Fruit fly (Drosophila melanogaster) whole organism, embryonic: ENCODE results near the gene CG14085.
A peak's percentile ranks its signal among the peaks of the same experiment; 100 is the strongest.

Experiments used
- CG10147 ChIP-seq: fragments of 200-800 bp; sonication (Bioruptor generic); optimal IDR thresholded peaks from 2 replicates; lab custom pipeline; 2019; ENCODE audit warnings: missing biosample characterization, mild to moderate bottlenecking, missing genetic modification characterization, moderate library complexity
- CG10462 ChIP-seq: fragments of 200-800 bp; sonication (Bioruptor generic); optimal IDR thresholded peaks from 2 replicates; lab custom pipeline; 2016; ENCODE audit warnings: missing biosample characterization, missing genetic modification characterization
- CG12071 ChIP-seq: fragments of 200-800 bp; sonication (Bioruptor generic); optimal IDR thresholded peaks from 3 replicates; lab custom pipeline; 2018; ENCODE audit warnings: missing biosample characterization, mild to moderate bottlenecking, missing genetic modification characterization
- CG12155 ChIP-seq: fragments of 200-800 bp; sonication (Bioruptor generic); optimal IDR thresholded peaks from 3 replicates; lab custom pipeline; 2016; ENCODE audit warnings: missing biosample characterization, missing genetic modification characterization
- CG12299 ChIP-seq: fragments of 200-800 bp; sonication (Bioruptor generic); optimal IDR thresholded peaks from 2 replicates; lab custom pipeline; 2018; ENCODE audit warnings: missing biosample characterization, mild to moderate bottlenecking, missing genetic modification characterization
- CG13775 ChIP-seq: fragments of 200-800 bp; sonication (Bioruptor generic); optimal IDR thresholded peaks from 3 replicates; lab custom pipeline; 2017; ENCODE audit warnings: missing biosample characterization, mild to moderate bottlenecking, missing genetic modification characterization
- CG14860 ChIP-seq: fragments of 200-800 bp; sonication (Bioruptor generic); IDR thresholded peaks from 3 replicates; pipeline ENCODE4 v1.3.6; 2022; ENCODE audit warnings: missing biosample characterization, missing genetic modification characterization; ENCODE audit not compliant: partially characterized antibody
- CG14965 ChIP-seq: fragments of 200-800 bp; sonication (Bioruptor generic); optimal IDR thresholded peaks from 2 replicates; lab custom pipeline; 2016; ENCODE audit warnings: missing biosample characterization, missing genetic modification characterization, borderline replicate concordance
- CG17361 ChIP-seq: fragments of 200-800 bp; sonication (Bioruptor generic); IDR thresholded peaks from 3 replicates; pipeline ENCODE4 v1.3.6; 2022; ENCODE audit warnings: missing biosample characterization, missing genetic modification characterization
- CG3065 ChIP-seq: fragments of 200-800 bp; sonication (Bioruptor generic); optimal IDR thresholded peaks from 2 replicates; lab custom pipeline; 2016; ENCODE audit warnings: missing biosample characterization, missing genetic modification characterization
- CG31224 ChIP-seq: fragments of 200-800 bp; sonication (Bioruptor generic); IDR thresholded peaks from 2 replicates; pipeline ENCODE4 v1.3.6; 2022; ENCODE audit warnings: missing biosample characterization, missing genetic modification characterization
- CG3281 ChIP-seq: fragments of 200-800 bp; sonication (Bioruptor generic); optimal IDR thresholded peaks from 3 replicates; lab custom pipeline; 2017; ENCODE audit warnings: missing biosample characterization, mild to moderate bottlenecking, missing genetic modification characterization
- CG34376 ChIP-seq: fragments of 200-800 bp; sonication (Bioruptor generic); optimal IDR thresholded peaks from 2 replicates; lab custom pipeline; 2018; ENCODE audit warnings: missing biosample characterization, mild to moderate bottlenecking, missing genetic modification characterization
- CG3726 ChIP-seq: fragments of 200-800 bp; sonication (Bioruptor generic); IDR thresholded peaks from 3 replicates; pipeline ENCODE4, ENCODE4 v1.3.6; 2022; ENCODE audit warnings: missing biosample characterization, missing genetic modification characterization
- CG42726 ChIP-seq: fragments of 200-800 bp; sonication (Bioruptor generic); IDR thresholded peaks from 2 replicates; pipeline ENCODE4 v1.3.6; 2022; ENCODE audit warnings: missing biosample characterization, missing genetic modification characterization; ENCODE audit not compliant: partially characterized antibody
- CG8388 ChIP-seq: fragments of 200-800 bp; sonication (Bioruptor generic); optimal IDR thresholded peaks from 2 replicates; lab custom pipeline; 2019; ENCODE audit warnings: missing biosample characterization, mild to moderate bottlenecking, missing genetic modification characterization, moderate library complexity
- CG8944 ChIP-seq: fragments of 200-800 bp; sonication (Bioruptor generic); optimal IDR thresholded peaks from 3 replicates; lab custom pipeline; 2016; ENCODE audit warnings: missing biosample characterization, missing genetic modification characterization
- Doc2 ChIP-seq: fragments of 200-800 bp; sonication (Bioruptor generic); IDR thresholded peaks from 2 replicates; pipeline ENCODE4 v1.3.6; 2022; ENCODE audit warnings: missing biosample characterization, missing genetic modification characterization
- Gsc ChIP-seq: fragments of 200-800 bp; sonication (Bioruptor generic); IDR thresholded peaks from 2 replicates; pipeline ENCODE4 v1.3.6; 2022; ENCODE audit warnings: missing biosample characterization, missing genetic modification characterization
- Hmr ChIP-seq: fragments of 200-800 bp; sonication (Bioruptor generic); optimal IDR thresholded peaks from 3 replicates; lab custom pipeline; 2017; ENCODE audit warnings: mild to moderate bottlenecking, missing biosample characterization, missing genetic modification reagents, missing genetic modification characterization
- Max ChIP-seq: fragments of 200-800 bp; sonication (Bioruptor generic); optimal IDR thresholded peaks from 2 replicates; lab custom pipeline; 2016; ENCODE audit warnings: missing biosample characterization, mild to moderate bottlenecking, missing genetic modification characterization
- Med ChIP-seq: fragments of 200-800 bp; sonication (Bioruptor generic); peaks from one replicate; lab custom pipeline; 2016; ENCODE audit warnings: missing biosample characterization, missing genetic modification characterization, mild to moderate bottlenecking, inconsistent platforms, moderate library complexity
- Neu2 ChIP-seq: fragments of 200-800 bp; sonication (Bioruptor generic); optimal IDR thresholded peaks from 3 replicates; lab custom pipeline; 2016; ENCODE audit warnings: missing biosample characterization, missing genetic modification characterization, borderline replicate concordance
- Nf-YA ChIP-seq: fragments of 200-800 bp; sonication (Bioruptor generic); IDR thresholded peaks from 2 replicates; pipeline ENCODE4 v1.3.6; 2022; ENCODE audit warnings: missing biosample characterization, missing genetic modification characterization
- Ptx1 ChIP-seq: fragments of 200-800 bp; sonication (Bioruptor generic); IDR thresholded peaks from 2 replicates; pipeline ENCODE4 v1.3.6; 2022; ENCODE audit warnings: missing biosample characterization, missing genetic modification characterization
- Sox102F ChIP-seq: fragments of 200-800 bp; sonication (Bioruptor generic); optimal IDR thresholded peaks from 2 replicates; lab custom pipeline; 2018; ENCODE audit warnings: missing biosample characterization, mild to moderate bottlenecking, missing genetic modification characterization, moderate library complexity
- Stat92E ChIP-seq, 3 experiments: fragments of >200 bp in 2 of 3; fragments of 200-800 bp in 1 of 3; sonication (Bioruptor generic) in 1 of 3; optimal IDR thresholded peaks; 2 replicates each; lab custom pipeline; 2017 to 2019; ENCODE audit warnings: missing biosample characterization in 3 of 3, missing genetic modification characterization in 3 of 3, mild to moderate bottlenecking in 1 of 3, moderate library complexity in 1 of 3
- Xbp1 ChIP-seq: fragments of 200-800 bp; sonication (Bioruptor generic); optimal IDR thresholded peaks from 3 replicates; lab custom pipeline; 2016; ENCODE audit warnings: missing biosample characterization, mild to moderate bottlenecking, missing genetic modification characterization
- ara ChIP-seq: fragments of 200-800 bp; sonication (Bioruptor generic); IDR thresholded peaks from 2 replicates; pipeline ENCODE4 v1.3.6; 2022; ENCODE audit warnings: missing biosample characterization, missing genetic modification characterization
- az2 ChIP-seq: fragments of 200-800 bp; sonication (Bioruptor generic); optimal IDR thresholded peaks from 3 replicates; lab custom pipeline; 2016; ENCODE audit warnings: missing biosample characterization, missing genetic modification characterization
- bab2 ChIP-seq: fragments of 200-800 bp; sonication (Bioruptor generic); optimal IDR thresholded peaks from 2 replicates; lab custom pipeline; 2016; ENCODE audit warnings: missing biosample characterization, missing genetic modification characterization
- br ChIP-seq: fragments of >200 bp; optimal IDR thresholded peaks from 2 replicates; lab custom pipeline; 2017
- cad ChIP-seq: fragments of >200 bp; optimal IDR thresholded peaks from 2 replicates; lab custom pipeline; 2017; ENCODE audit warnings: missing biosample characterization, missing genetic modification characterization
- chn ChIP-seq: fragments of 200-800 bp; sonication (Bioruptor generic); optimal IDR thresholded peaks from 2 replicates; lab custom pipeline; 2016; ENCODE audit warnings: missing biosample characterization, missing genetic modification characterization
- ci ChIP-seq: fragments of 200-800 bp; sonication (Bioruptor generic); IDR thresholded peaks from 3 replicates; pipeline ENCODE4 v1.3.6; 2022; ENCODE audit warnings: missing biosample characterization, missing genetic modification characterization
- crc ChIP-seq: fragments of 200-800 bp; sonication (Bioruptor generic); optimal IDR thresholded peaks from 2 replicates; lab custom pipeline; 2016; ENCODE audit warnings: missing biosample characterization, missing genetic modification characterization
- crp ChIP-seq, 2 experiments: fragments of 200-800 bp; sonication (Bioruptor generic); optimal IDR thresholded peaks; 2 replicates in 1 of 2; 3 replicates in 1 of 2; lab custom pipeline; 2017; ENCODE audit warnings: missing biosample characterization in 2 of 2, missing genetic modification characterization in 2 of 2, mild to moderate bottlenecking in 1 of 2, moderate library complexity in 1 of 2
- ems ChIP-seq: fragments of 200-800 bp; sonication (Bioruptor generic); optimal IDR thresholded peaks from 3 replicates; lab custom pipeline; 2016; ENCODE audit warnings: missing biosample characterization, missing genetic modification characterization
- eve ChIP-seq, 2 experiments: fragments of >200 bp; optimal IDR thresholded peaks; 2 replicates each; lab custom pipeline; 2017; ENCODE audit warnings: missing biosample characterization in 2 of 2, missing genetic modification characterization in 2 of 2
- fd3F ChIP-seq: fragments of 200-800 bp; sonication (Bioruptor generic); optimal IDR thresholded peaks from 2 replicates; lab custom pipeline; 2018; ENCODE audit warnings: missing biosample characterization, mild to moderate bottlenecking, missing genetic modification characterization, moderate library complexity
- gsb-n ChIP-seq: fragments of 200-800 bp; sonication (Bioruptor generic); optimal IDR thresholded peaks from 3 replicates; lab custom pipeline; 2018; ENCODE audit warnings: missing biosample characterization, mild to moderate bottlenecking, missing genetic modification characterization
- her ChIP-seq: fragments of 200-800 bp; sonication (Bioruptor generic); optimal IDR thresholded peaks from 2 replicates; lab custom pipeline; 2016; ENCODE audit warnings: missing biosample characterization, missing genetic modification characterization
- hth ChIP-seq: fragments of >200 bp; optimal IDR thresholded peaks from 2 replicates; lab custom pipeline; 2017; ENCODE audit warnings: inconsistent platforms
- jumu ChIP-seq: fragments of 200-800 bp; sonication (Bioruptor generic); optimal IDR thresholded peaks from 3 replicates; lab custom pipeline; 2016; ENCODE audit warnings: missing biosample characterization, missing genetic modification characterization
- mld ChIP-seq: fragments of 200-800 bp; sonication (Bioruptor generic); IDR thresholded peaks from 3 replicates; pipeline ENCODE4 v1.3.6; 2022; ENCODE audit warnings: missing biosample characterization, missing genetic modification characterization; ENCODE audit not compliant: partially characterized antibody
- seq ChIP-seq: fragments of 200-800 bp; sonication (Bioruptor generic); IDR thresholded peaks from 2 replicates; pipeline ENCODE4 v1.3.6; 2022; ENCODE audit warnings: missing biosample characterization, missing genetic modification characterization
- shn ChIP-seq: fragments of 200-800 bp; sonication (Bioruptor generic); optimal IDR thresholded peaks from 3 replicates; lab custom pipeline; 2016; ENCODE audit warnings: missing biosample characterization, missing genetic modification characterization
- slp2 ChIP-seq: fragments of 200-800 bp; sonication (Bioruptor generic); optimal IDR thresholded peaks from 2 replicates; lab custom pipeline; 2016; ENCODE audit warnings: missing biosample characterization, missing genetic modification characterization
- trem ChIP-seq: fragments of 200-800 bp; optimal IDR thresholded peaks from 3 replicates; lab custom pipeline; 2019; ENCODE audit warnings: missing biosample characterization, mild to moderate bottlenecking, missing genetic modification characterization, moderate library complexity
- twi ChIP-seq: fragments of 200-800 bp; optimal IDR thresholded peaks from 2 replicates; lab custom pipeline; 2019; ENCODE audit warnings: missing biosample characterization, mild to moderate bottlenecking, missing genetic modification characterization, moderate library complexity
- vfl ChIP-seq: fragments of 200-800 bp; sonication (Bioruptor generic); optimal IDR thresholded peaks from 2 replicates; lab custom pipeline; 2016; ENCODE audit warnings: missing biosample characterization, missing genetic modification characterization
- z ChIP-seq: fragments of 200-800 bp; sonication (Bioruptor generic); IDR thresholded peaks from 3 replicates; pipeline ENCODE4 v1.3.6; 2022; ENCODE audit warnings: missing biosample characterization, missing genetic modification characterization

The CG14085 gene

DNA sequence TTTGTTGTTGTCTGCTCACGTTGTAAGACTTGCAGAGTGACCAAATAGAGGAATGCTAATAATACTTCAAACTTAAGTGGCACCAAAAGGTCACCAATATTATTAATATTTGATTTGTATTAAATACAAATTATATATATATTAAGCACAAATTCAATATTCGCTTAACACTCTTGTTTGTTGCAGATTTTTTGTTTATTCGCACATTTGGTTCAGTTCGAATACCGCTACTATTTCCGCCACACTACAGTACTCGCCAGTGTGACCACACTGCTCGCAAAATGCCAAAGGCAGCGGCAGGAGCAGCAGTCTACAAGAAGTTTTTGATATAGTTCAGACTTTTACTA is 5.0 kb upstream of the CG14085 start, which contains the start of gene Max (continued):
- no peak for TF ChIP-seq eve (GFP tag; optimal IDR thresholded peaks at IDR 0.05; lab: Kevin White, UChicago)
- TF ChIP-seq CG34376 (GFP tag; lab: Kevin White, UChicago): peak; percentile 46
- TF ChIP-seq ara (GFP tag; lab: Robert Waterston, UW): peak; percentile 79
- TF ChIP-seq vfl (GFP tag; lab: Kevin White, UChicago): peak; percentile 25
- TF ChIP-seq chn (GFP tag; lab: Kevin White, UChicago): peak; percentile 14
- TF ChIP-seq Nf-YA (GFP tag; lab: Robert Waterston, UW): peak; percentile 52
- no peak for TF ChIP-seq CG42726 (GFP tag; lab: Robert Waterston, UW)
- peak; percentile 68 for TF ChIP-seq CG3281 (GFP tag; lab: Kevin White, UChicago)
- TF ChIP-seq shn (GFP tag; lab: Kevin White, UChicago): no peak
- no peak for TF ChIP-seq slp2 (GFP tag; lab: Kevin White, UChicago)
- no peak for TF ChIP-seq Stat92E (GFP tag; optimal IDR thresholded peaks at IDR 0.05; lab: Kevin White, UChicago)
- TF ChIP-seq Ptx1 (GFP tag; lab: Robert Waterston, UW): peak; percentile 67
- TF ChIP-seq ci (GFP tag; lab: Robert Waterston, UW): peak; percentile 87
- peak; percentile 59 for TF ChIP-seq CG17361 (GFP tag; lab: Robert Waterston, UW)
- TF ChIP-seq twi (tag; lab: Kevin White, UChicago): peak; percentile 53
- no peak for TF ChIP-seq her (GFP tag; lab: Kevin White, UChicago)
- peak; percentile 64 for TF ChIP-seq CG12155
- TF ChIP-seq Hmr (GFP tag; lab: Kevin White, UChicago): peak; percentile 75
- no peak for TF ChIP-seq br
- TF ChIP-seq Doc2 (GFP tag; lab: Robert Waterston, UW): no peak
- TF ChIP-seq CG13775: peak; percentile 75
- peak; percentile 54 for TF ChIP-seq fd3F
- peak; percentile 92 for TF ChIP-seq Max (GFP tag; lab: Kevin White, UChicago)
- TF ChIP-seq z (GFP tag; lab: Robert Waterston, UW): no peak
- TF ChIP-seq CG3726 (GFP tag; lab: Robert Waterston, UW): no peak
- peak; percentile 71 for TF ChIP-seq Sox102F (GFP tag; lab: Kevin White, UChicago)
- TF ChIP-seq seq: peak; percentile 57; the same call in 1 of the 2 replicates
- no peak for TF ChIP-seq hth (lab: Kevin White, UChicago)
- peak; percentile 58 for TF ChIP-seq CG8388 (GFP tag; lab: Kevin White, UChicago)
- TF ChIP-seq CG31224 (GFP tag; lab: Robert Waterston, UW): peak; percentile 47; the same call in 1 of the 2 replicates
- TF ChIP-seq cad (GFP tag; lab: Kevin White, UChicago): no peak
- no peak for TF ChIP-seq CG14860 (GFP tag; lab: Robert Waterston, UW)
- TF ChIP-seq bab2 (GFP tag; lab: Kevin White, UChicago): peak; percentile 35
- no peak for TF ChIP-seq mld
- TF ChIP-seq Neu2 (GFP tag; lab: Kevin White, UChicago): no peak
- peak; percentile 36 for TF ChIP-seq CG12071 (GFP tag; lab: Kevin White, UChicago)
- TF ChIP-seq CG10147 (GFP tag; lab: Kevin White, UChicago): no peak
- TF ChIP-seq CG12299 (tag; lab: Kevin White, UChicago): peak; percentile 61
- TF ChIP-seq trem (tag; lab: Kevin White, UChicago): peak; percentile 90
- peak; percentile 53 for TF ChIP-seq gsb-n (tag; lab: Kevin White, UChicago)
- no peak for TF ChIP-seq crc (GFP tag; lab: Kevin White, UChicago)
- peak; percentile 63 for TF ChIP-seq az2 (GFP tag; lab: Kevin White, UChicago)
- no peak for TF ChIP-seq Gsc (GFP tag; lab: Robert Waterston, UW)
- TF ChIP-seq CG3065 (GFP tag; lab: Kevin White, UChicago): no peak
- peak in 1 of 2 experiments; percentile 31 for TF ChIP-seq crp (GFP tag; optimal IDR thresholded peaks at IDR 0.05; lab: Kevin White, UChicago)
- peak; percentile 15 for TF ChIP-seq CG10462 (GFP tag; lab: Kevin White, UChicago)
- TF ChIP-seq jumu (GFP tag; lab: Kevin White, UChicago): no peak
- TF ChIP-seq Med (GFP tag; lab: Kevin White, UChicago): peak; percentile 81
- no peak for TF ChIP-seq CG8944 (GFP tag; lab: Kevin White, UChicago)
- peak; percentile 75 for TF ChIP-seq Xbp1 (GFP tag; lab: Kevin White, UChicago)
- no peak for TF ChIP-seq CG14965 (GFP tag; lab: Kevin White, UChicago)
- peak; percentile 30 for TF ChIP-seq ems
